Worm (Caenorhabditis elegans): ENCODE data around the gene srw-134.
"Not testable (repeated sequence)": the region's sequence is repeated elsewhere in the genome, so short reads cannot be mapped to it uniquely, and the experiment has no call there.

The srw-134 gene

ce11 chrV:4082952-4083351 lies 29.5 kb downstream of the srw-134 start, which contains the start of gene F38H12.5:
Gene F38H12.5 (minus strand): TSS chrV:4083052.
- TF ChIP-seq ceh-44 (GFP tag; IDR thresholded peaks at IDR 0.05) (no peak), unc-62 (GFP tag; optimal IDR thresholded peaks at IDR 0.05 in 1 of 2) (peak in 1 of 2 experiments; percentile 8), unc-62 (tag; optimal IDR thresholded peaks at IDR 0.05) (no peak), hmg-1.1 (GFP tag; IDR thresholded peaks at IDR 0.05) (no peak)

DNA sequence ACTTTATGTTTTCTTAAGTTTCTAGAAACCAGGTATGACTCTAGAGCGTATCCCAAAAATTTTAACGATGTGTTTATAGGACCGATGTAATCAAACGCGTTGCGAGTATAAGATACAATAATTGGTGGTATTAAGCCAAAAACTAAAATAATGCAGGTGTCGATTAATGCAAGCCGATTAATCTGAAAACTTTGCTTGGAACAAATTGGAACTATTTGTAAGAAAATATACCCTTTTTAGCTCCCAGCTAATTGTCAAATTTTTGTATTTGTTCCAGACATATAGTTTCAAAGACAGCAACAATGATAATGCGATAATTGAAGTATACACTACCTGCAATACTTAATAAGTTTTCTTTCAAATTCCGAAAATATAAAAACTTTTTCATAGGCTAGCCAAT lies 31.1 kb downstream of the srw-134 start, which contains the start of gene srh-211:
srh-211 (minus strand) TSS at position 101 of the 400 bp plus-strand sequence.
- no peak for TF ChIP-seq lim-7 (GFP tag; IDR thresholded peaks at IDR 0.05)
- no peak for TF ChIP-seq ceh-28 (tag; optimal IDR thresholded peaks at IDR 0.05)

DNA sequence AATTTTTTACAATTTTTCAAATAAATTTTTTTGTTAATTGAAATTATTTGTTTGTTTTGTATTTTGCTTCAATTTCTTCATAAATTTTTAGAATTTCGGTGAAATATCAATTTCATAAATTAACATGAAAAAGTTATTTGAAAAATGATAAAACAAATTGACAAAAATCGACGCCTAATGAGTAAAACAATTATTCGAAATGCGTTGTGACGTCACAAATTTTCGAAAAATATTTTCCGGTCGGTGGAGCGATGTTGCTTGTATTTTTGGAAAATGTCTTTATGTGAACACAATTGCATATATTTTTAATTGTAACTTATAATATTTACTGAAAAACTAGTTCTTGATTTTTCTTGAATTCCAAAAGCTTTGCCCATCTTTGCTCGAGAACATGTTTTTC lies 31.9 kb downstream of the srw-134 start:
- TF ChIP-seq gei-8 (GFP tag; optimal IDR thresholded peaks at IDR 0.05): no peak
- peak in 1 of 2 experiments; percentile 93 for TF ChIP-seq unc-62 (GFP tag; optimal IDR thresholded peaks at IDR 0.05 in 1 of 2)
- TF ChIP-seq unc-62 (tag; optimal IDR thresholded peaks at IDR 0.05): no peak

- no peak for TF ChIP-seq lin-1 (GFP tag; IDR thresholded peaks at IDR 0.05)
- TF ChIP-seq ceh-32 (tag; optimal IDR thresholded peaks at IDR 0.05; ENCODE audit: poor library complexity): no peak
- TF ChIP-seq nhr-42 (GFP tag; IDR thresholded peaks at IDR 0.05): no peak
- TF ChIP-seq zip-11 (GFP tag; IDR thresholded peaks at IDR 0.05): no peak
- TF ChIP-seq duxl-1 (tag; optimal IDR thresholded peaks at IDR 0.05; ENCODE audit: poor library complexity): no peak
These were observed 39.0 kb downstream of the srw-134 start, which contains the start of gene otpl-2 for ce11 chrV:4073455-4073854. Gene otpl-2 (plus strand): TSS chrV:4073755.

- TF ChIP-seq lin-38 (GFP tag; IDR thresholded peaks at IDR 0.05): peak; percentile 83
These were observed 44.5 kb downstream of the srw-134 start for ce11 chrV:4067876-4068275.

DNA sequence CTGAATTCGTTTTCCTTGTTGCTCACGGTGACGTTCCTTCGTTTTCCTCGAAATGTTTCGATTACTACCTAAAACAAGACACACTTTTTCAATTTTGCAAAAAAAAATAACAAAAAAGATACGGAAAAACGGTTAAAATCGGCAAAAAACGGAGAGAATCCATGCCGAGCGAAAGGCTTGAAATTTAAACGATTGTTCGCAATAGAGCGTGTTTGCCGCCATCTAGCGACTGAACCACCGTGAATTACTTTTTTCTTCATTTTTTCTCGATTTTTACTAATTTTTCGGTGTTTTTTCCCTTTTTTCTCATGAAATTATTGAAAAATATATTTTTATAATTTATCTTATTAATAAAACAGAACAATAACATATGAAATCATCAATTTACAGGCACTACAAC lies 46.3 kb downstream of the srw-134 start:
- TF ChIP-seq lin-38 (GFP tag; IDR thresholded peaks at IDR 0.05): peak; percentile 85

ce11 chrV:4063559-4064164 lies 48.8 kb downstream of the srw-134 start:
- peak; percentile 38; the same call in 1 of the 2 replicates for TF ChIP-seq snpc-1.2 (GFP tag; IDR thresholded peaks at IDR 0.05)
- peak; percentile 86 for TF ChIP-seq nhr-42 (GFP tag; IDR thresholded peaks at IDR 0.05)
- 0 out of 2 replicates have a peak, but pooled peaks have one; percentile 39 for TF ChIP-seq dmd-9 (GFP tag; IDR thresholded peaks at IDR 0.05)
- TF ChIP-seq dmd-6 (GFP tag; IDR thresholded peaks at IDR 0.05): peak; percentile 70
- TF ChIP-seq vab-7 (GFP tag; IDR thresholded peaks at IDR 0.05): peak; percentile 63
- peak; percentile 98 for TF ChIP-seq lin-38 (GFP tag; IDR thresholded peaks at IDR 0.05)
- TF ChIP-seq rbr-2 (tag; optimal IDR thresholded peaks at IDR 0.05): peak; percentile 40
- peak; percentile 61; the same call in 1 of the 2 replicates for TF ChIP-seq pha-4 (GFP tag; IDR thresholded peaks at IDR 0.05)
- not testable (repeated sequence) for TF ChIP-seq pha-4 (tag; optimal IDR thresholded peaks at IDR 0.05)
- TF ChIP-seq lin-29 (GFP tag; IDR thresholded peaks at IDR 0.05): peak; percentile 77; the same call in 1 of the 2 replicates
- TF ChIP-seq madf-9 (GFP tag; conservative IDR thresholded peaks at IDR 0.05): peak; percentile 33; the same call in 1 of the 2 replicates
- TF ChIP-seq ceh-44 (GFP tag; IDR thresholded peaks at IDR 0.05): peak; percentile 39; the same call in 1 of the 2 replicates
- TF ChIP-seq ctbp-1 (GFP tag; IDR thresholded peaks at IDR 0.05): peak; percentile 87; the same call in 1 of the 2 replicates
- peak in 1 of 2 experiments; percentile 0 for TF ChIP-seq lsy-2 (tag; optimal IDR thresholded peaks at IDR 0.05)
- peak; percentile 81; the same call in 1 of the 2 replicates for TF ChIP-seq ceh-20 (GFP tag; IDR thresholded peaks at IDR 0.05)
